Fruit fly (Drosophila melanogaster) whole organism, embryonic: ENCODE results near the gene TfIIA-S.

Experiments
- Abd-B ChIP-seq: fragments of 200-800 bp; sonication (Bioruptor generic); optimal IDR thresholded peaks from 2 replicates; lab custom pipeline; 2018; ENCODE audit warnings: missing biosample characterization, mild to moderate bottlenecking, missing genetic modification characterization, moderate library complexity
- CG10274 ChIP-seq: fragments of 200-800 bp; sonication (Bioruptor generic); optimal IDR thresholded peaks from 3 replicates; lab custom pipeline; 2017; ENCODE audit warnings: missing biosample characterization, mild to moderate bottlenecking, missing genetic modification characterization
- CG10959 ChIP-seq: fragments of 200-800 bp; sonication (Bioruptor generic); IDR thresholded peaks from 2 replicates; pipeline ENCODE4 v1.3.6; 2022; ENCODE audit warnings: missing biosample characterization, missing genetic modification characterization
- CG11723 ChIP-seq: fragments of 200-800 bp; sonication (Bioruptor generic); optimal IDR thresholded peaks from 2 replicates; lab custom pipeline; 2017; ENCODE audit warnings: missing biosample characterization, mild to moderate bottlenecking, missing genetic modification characterization
- CG12299 ChIP-seq: fragments of 200-800 bp; sonication (Bioruptor generic); optimal IDR thresholded peaks from 2 replicates; lab custom pipeline; 2018; ENCODE audit warnings: missing biosample characterization, mild to moderate bottlenecking, missing genetic modification characterization
- CG12391 ChIP-seq: fragments of 200-800 bp; sonication (Bioruptor generic); optimal IDR thresholded peaks from 3 replicates; lab custom pipeline; 2018; ENCODE audit warnings: missing biosample characterization, mild to moderate bottlenecking, missing genetic modification characterization, moderate library complexity
- CG13624 ChIP-seq: fragments of 200-800 bp; sonication (Bioruptor generic); optimal IDR thresholded peaks from 2 replicates; lab custom pipeline; 2016; ENCODE audit warnings: missing biosample characterization, missing genetic modification characterization
- CG14860 ChIP-seq: fragments of 200-800 bp; sonication (Bioruptor generic); IDR thresholded peaks from 3 replicates; pipeline ENCODE4 v1.3.6; 2022; ENCODE audit warnings: missing biosample characterization, missing genetic modification characterization; ENCODE audit not compliant: partially characterized antibody
- CG1529 ChIP-seq: fragments of 200-800 bp; sonication (Bioruptor generic); optimal IDR thresholded peaks from 3 replicates; lab custom pipeline; 2018; ENCODE audit warnings: missing biosample characterization, missing genetic modification characterization
- CG17359 ChIP-seq: fragments of 200-800 bp; sonication (Bioruptor generic); optimal IDR thresholded peaks from 3 replicates; lab custom pipeline; 2018; ENCODE audit warnings: missing biosample characterization, mild to moderate bottlenecking, missing genetic modification characterization, moderate library complexity
- CG17568 ChIP-seq: fragments of 200-800 bp; sonication (Bioruptor generic); optimal IDR thresholded peaks from 2 replicates; lab custom pipeline; 2018; ENCODE audit warnings: missing biosample characterization, mild to moderate bottlenecking, missing genetic modification characterization, moderate library complexity
- CG1792 ChIP-seq: fragments of 200-800 bp; sonication (Bioruptor generic); optimal IDR thresholded peaks from 2 replicates; lab custom pipeline; 2016; ENCODE audit warnings: missing biosample characterization, missing genetic modification characterization
- CG30403 ChIP-seq: fragments of 200-800 bp; sonication (Bioruptor generic); optimal IDR thresholded peaks from 3 replicates; lab custom pipeline; 2016; ENCODE audit warnings: missing biosample characterization, missing genetic modification characterization
- CG31441 ChIP-seq: fragments of 200-800 bp; sonication (Bioruptor generic); IDR thresholded peaks from 2 replicates; pipeline ENCODE4 v1.3.6; 2022; ENCODE audit warnings: missing biosample characterization, missing genetic modification characterization
- CG34422 ChIP-seq: fragments of 200-800 bp; sonication (Bioruptor generic); IDR thresholded peaks from 3 replicates; pipeline ENCODE4 v1.3.6; 2022; ENCODE audit warnings: missing biosample characterization, missing genetic modification characterization
- CG6654 ChIP-seq: fragments of 200-800 bp; sonication (Bioruptor generic); optimal IDR thresholded peaks from 2 replicates; lab custom pipeline; 2017; ENCODE audit warnings: missing biosample characterization, mild to moderate bottlenecking, missing genetic modification characterization
- CG7556 ChIP-seq: fragments of 200-800 bp; sonication (Bioruptor generic); optimal IDR thresholded peaks from 2 replicates; lab custom pipeline; 2017; ENCODE audit warnings: missing biosample characterization, mild to moderate bottlenecking, missing genetic modification characterization
- CG9437 ChIP-seq: fragments of 200-800 bp; sonication (Bioruptor generic); optimal IDR thresholded peaks from 2 replicates; lab custom pipeline; 2018; ENCODE audit warnings: missing biosample characterization, mild to moderate bottlenecking, missing genetic modification characterization
- CG9727 ChIP-seq: fragments of 200-800 bp; sonication (Bioruptor generic); optimal IDR thresholded peaks from 3 replicates; lab custom pipeline; 2017; ENCODE audit warnings: missing biosample characterization, mild to moderate bottlenecking, missing genetic modification characterization
- CG9817 ChIP-seq: fragments of 200-800 bp; sonication (Bioruptor generic); optimal IDR thresholded peaks from 2 replicates; lab custom pipeline; 2018; ENCODE audit warnings: missing biosample characterization, mild to moderate bottlenecking, missing genetic modification characterization, moderate library complexity
- Deaf1 ChIP-seq: fragments of 200-800 bp; optimal IDR thresholded peaks from 3 replicates; lab custom pipeline; 2019; ENCODE audit warnings: missing biosample characterization, mild to moderate bottlenecking, missing genetic modification characterization, moderate library complexity
- Dfd ChIP-seq, 2 experiments: fragments of >200 bp; optimal IDR thresholded peaks; 2 replicates each; lab custom pipeline; 2017; ENCODE audit warnings: missing biosample characterization in 2 of 2, missing genetic modification characterization in 2 of 2
- Dll ChIP-seq: fragments of 200-800 bp; sonication (Bioruptor generic); IDR thresholded peaks from 4 replicates; pipeline ENCODE4 v1.3.6; 2022; ENCODE audit warnings: missing biosample characterization, missing genetic modification characterization; ENCODE audit not compliant: partially characterized antibody
- E2f1 ChIP-seq: fragments of 200-800 bp; sonication (Bioruptor generic); IDR thresholded peaks from 2 replicates; pipeline ENCODE4 v1.3.6; 2022; ENCODE audit warnings: missing biosample characterization, missing genetic modification characterization
- Fer3 ChIP-seq: fragments of 200-800 bp; sonication (Bioruptor generic); optimal IDR thresholded peaks from 2 replicates; lab custom pipeline; 2018; ENCODE audit warnings: missing biosample characterization, mild to moderate bottlenecking, missing genetic modification characterization, moderate library complexity
- H15 ChIP-seq: fragments of 200-800 bp; sonication (Bioruptor generic); IDR thresholded peaks from 3 replicates; pipeline ENCODE4 v1.3.6; 2022; ENCODE audit warnings: missing biosample characterization, missing genetic modification characterization
- MBD-R2 ChIP-seq: fragments of 200-800 bp; sonication (Bioruptor generic); IDR thresholded peaks from 2 replicates; pipeline ENCODE4 v1.3.6; 2022; ENCODE audit warnings: missing biosample characterization, missing genetic modification characterization
- Optix ChIP-seq: fragments of 200-800 bp; sonication (Bioruptor generic); IDR thresholded peaks from 3 replicates; pipeline ENCODE4 v1.3.6; 2022; ENCODE audit warnings: missing biosample characterization, missing genetic modification characterization
- Sox102F ChIP-seq: fragments of 200-800 bp; sonication (Bioruptor generic); optimal IDR thresholded peaks from 2 replicates; lab custom pipeline; 2018; ENCODE audit warnings: missing biosample characterization, mild to moderate bottlenecking, missing genetic modification characterization, moderate library complexity
- Spps ChIP-seq: fragments of 200-800 bp; sonication (Bioruptor generic); optimal IDR thresholded peaks from 2 replicates; lab custom pipeline; 2018; ENCODE audit warnings: missing biosample characterization, mild to moderate bottlenecking, missing genetic modification characterization
- ab ChIP-seq: fragments of 200-800 bp; sonication (Bioruptor generic); optimal IDR thresholded peaks from 2 replicates; lab custom pipeline; 2016; ENCODE audit warnings: missing biosample characterization, missing genetic modification characterization
- az2 ChIP-seq: fragments of 200-800 bp; sonication (Bioruptor generic); optimal IDR thresholded peaks from 3 replicates; lab custom pipeline; 2016; ENCODE audit warnings: missing biosample characterization, missing genetic modification characterization
- bcd ChIP-seq: fragments of 200-800 bp; sonication (Bioruptor generic); optimal IDR thresholded peaks from 2 replicates; lab custom pipeline; 2017; ENCODE audit warnings: missing biosample characterization, mild to moderate bottlenecking, missing genetic modification characterization
- caup ChIP-seq: fragments of 200-800 bp; sonication (Bioruptor generic); optimal IDR thresholded peaks from 3 replicates; lab custom pipeline; 2017; ENCODE audit warnings: missing biosample characterization, mild to moderate bottlenecking, missing genetic modification characterization, moderate library complexity; ENCODE audit not compliant: severe bottlenecking
- chm ChIP-seq: fragments of 200-800 bp; sonication (Bioruptor generic); IDR thresholded peaks from 2 replicates; pipeline ENCODE4 v1.3.6; 2022; ENCODE audit warnings: missing biosample characterization, missing genetic modification characterization
- dati ChIP-seq: fragments of 200-800 bp; sonication (Bioruptor generic); IDR thresholded peaks from 2 replicates; pipeline ENCODE4 v1.3.6; 2022; ENCODE audit warnings: missing biosample characterization, missing genetic modification characterization
- dmrt11E ChIP-seq: fragments of 200-800 bp; sonication (Bioruptor generic); optimal IDR thresholded peaks from 3 replicates; lab custom pipeline; 2018; ENCODE audit warnings: missing biosample characterization, mild to moderate bottlenecking, missing genetic modification characterization, moderate library complexity
- eve ChIP-seq, 2 experiments: fragments of >200 bp; optimal IDR thresholded peaks; 2 replicates each; lab custom pipeline; 2017; ENCODE audit warnings: missing biosample characterization in 2 of 2, missing genetic modification characterization in 2 of 2
- gcm ChIP-seq: fragments of 200-800 bp; sonication (Bioruptor generic); optimal IDR thresholded peaks from 2 replicates; lab custom pipeline; 2019; ENCODE audit warnings: missing biosample characterization, mild to moderate bottlenecking, missing genetic modification characterization, moderate library complexity
- ham ChIP-seq: fragments of 200-800 bp; sonication (Bioruptor generic); IDR thresholded peaks from 2 replicates; pipeline ENCODE4 v1.3.6; 2022; ENCODE audit warnings: missing biosample characterization, missing genetic modification characterization
- klu ChIP-seq: fragments of 200-800 bp; sonication (Bioruptor generic); IDR thresholded peaks from 2 replicates; pipeline ENCODE4 v1.3.6; 2022; ENCODE audit warnings: missing biosample characterization, missing genetic modification characterization
- luna ChIP-seq: fragments of 200-800 bp; sonication (Bioruptor generic); optimal IDR thresholded peaks from 2 replicates; lab custom pipeline; 2016; ENCODE audit warnings: missing biosample characterization, missing genetic modification characterization
- mld ChIP-seq: fragments of 200-800 bp; sonication (Bioruptor generic); IDR thresholded peaks from 3 replicates; pipeline ENCODE4 v1.3.6; 2022; ENCODE audit warnings: missing biosample characterization, missing genetic modification characterization; ENCODE audit not compliant: partially characterized antibody
- odd ChIP-seq: fragments of 200-800 bp; sonication (Bioruptor generic); optimal IDR thresholded peaks from 2 replicates; lab custom pipeline; 2017; ENCODE audit warnings: missing biosample characterization, mild to moderate bottlenecking, missing genetic modification characterization
- pb ChIP-seq: fragments of 200-800 bp; sonication (Bioruptor generic); optimal IDR thresholded peaks from 3 replicates; lab custom pipeline; 2016; ENCODE audit warnings: missing biosample characterization, missing genetic modification characterization
- pum ChIP-seq: fragments of 200-800 bp; sonication (Bioruptor generic); optimal IDR thresholded peaks from 2 replicates; lab custom pipeline; 2016; ENCODE audit warnings: missing biosample characterization, missing genetic modification characterization
- pzg ChIP-seq: fragments of 200-800 bp; sonication (Bioruptor generic); optimal IDR thresholded peaks from 3 replicates; lab custom pipeline; 2018; ENCODE audit warnings: missing biosample characterization, mild to moderate bottlenecking, missing genetic modification characterization, moderate library complexity
- slbo ChIP-seq: fragments of 200-800 bp; sonication (Bioruptor generic); IDR thresholded peaks from 2 replicates; pipeline ENCODE4 v1.3.6; 2022; ENCODE audit warnings: missing biosample characterization, missing genetic modification characterization
- trh ChIP-seq: fragments of 200-800 bp; sonication (Bioruptor generic); optimal IDR thresholded peaks from 2 replicates; lab custom pipeline; 2016; ENCODE audit warnings: missing biosample characterization, missing genetic modification characterization
- z ChIP-seq: fragments of 200-800 bp; sonication (Bioruptor generic); IDR thresholded peaks from 3 replicates; pipeline ENCODE4 v1.3.6; 2022; ENCODE audit warnings: missing biosample characterization, missing genetic modification characterization
- zen ChIP-seq: fragments of 200-800 bp; sonication (Bioruptor generic); optimal IDR thresholded peaks from 3 replicates; lab custom pipeline; 2018; ENCODE audit warnings: missing biosample characterization, mild to moderate bottlenecking, missing genetic modification characterization, moderate library complexity
- zfh1 ChIP-seq: fragments of 200-800 bp; sonication (Bioruptor generic); IDR thresholded peaks from 3 replicates; pipeline ENCODE4 v1.3.6; 2022; ENCODE audit warnings: missing biosample characterization, missing genetic modification characterization

Gene TfIIA-S

DNA sequence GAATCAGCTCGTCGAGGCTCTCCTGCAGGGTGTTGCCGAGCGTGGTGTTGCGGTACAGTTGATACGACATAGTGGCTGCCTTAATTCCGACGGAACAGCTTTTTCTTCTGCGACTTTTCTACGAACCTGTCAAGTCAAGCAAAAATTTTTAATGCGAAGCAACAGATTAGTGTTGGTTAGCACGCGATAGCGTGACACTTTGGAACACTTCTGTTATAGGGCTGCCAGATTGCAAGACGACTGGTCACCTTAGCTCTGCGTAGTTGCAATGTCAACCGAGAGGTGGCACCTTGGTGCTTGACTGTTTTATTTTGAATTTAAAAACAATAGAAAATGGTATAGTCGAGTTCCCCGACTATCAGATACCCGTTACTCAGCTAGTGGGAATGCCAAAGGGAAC lies at the start of gene TfIIA-S (continued):
- TF ChIP-seq CG30403 (GFP tag; lab: Kevin White, UChicago) (peak; percentile 80), CG14860 (GFP tag; lab: Robert Waterston, UW) (no peak), CG1792 (GFP tag; lab: Kevin White, UChicago) (peak; percentile 84), caup (GFP tag; lab: Kevin White, UChicago) (peak; percentile 89), CG10959 (no peak), CG9437 (GFP tag; lab: Kevin White, UChicago) (no peak), bcd (GFP tag; lab: Kevin White, UChicago) (peak; percentile 85), Optix (no peak), klu (GFP tag; lab: Robert Waterston, UW) (no peak), MBD-R2 (no peak), z (GFP tag; lab: Robert Waterston, UW) (no peak), CG34422 (no peak), pb (peak; percentile 79), CG17359 (tag; lab: Kevin White, UChicago) (peak; percentile 63), dati (GFP tag; lab: Robert Waterston, UW) (no peak), CG13624 (GFP tag; lab: Kevin White, UChicago) (peak; percentile 92), CG6654 (no peak), eve (GFP tag; optimal IDR thresholded peaks at IDR 0.05; lab: Kevin White, UChicago) (no peak), Deaf1 (tag; lab: Kevin White, UChicago) (no peak), Sox102F (no peak), gcm (no peak), CG17568 (GFP tag; lab: Kevin White, UChicago) (no peak), CG7556 (GFP tag; lab: Kevin White, UChicago) (peak; percentile 54), zen (tag; lab: Kevin White, UChicago) (peak; percentile 55), pzg (GFP tag; lab: Kevin White, UChicago) (peak; percentile 99), CG1529 (GFP tag; lab: Kevin White, UChicago) (no peak), Fer3 (tag; lab: Kevin White, UChicago) (peak; percentile 70), CG12391 (peak; percentile 72), CG31441 (GFP tag; lab: Robert Waterston, UW) (no peak), CG9727 (peak; percentile 54), CG9817 (tag; lab: Kevin White, UChicago) (peak; percentile 76), az2 (GFP tag; lab: Kevin White, UChicago) (peak; percentile 65), dmrt11E (tag; lab: Kevin White, UChicago) (peak; percentile 36), mld (no peak), slbo (GFP tag; lab: Robert Waterston, UW) (no peak), Spps (tag; lab: Kevin White, UChicago) (no peak), zfh1 (GFP tag; lab: Robert Waterston, UW) (no peak), odd (GFP tag; lab: Kevin White, UChicago) (no peak), CG11723 (GFP tag; lab: Kevin White, UChicago) (peak; percentile 52), ham (GFP tag; lab: Robert Waterston, UW) (no peak), ab (peak; percentile 30), Abd-B (GFP tag; lab: Kevin White, UChicago) (peak; percentile 62), pum (GFP tag; lab: Kevin White, UChicago) (peak; percentile 74), CG10274 (no peak), Dfd (GFP tag; optimal IDR thresholded peaks at IDR 0.05; lab: Kevin White, UChicago) (no peak), E2f1 (GFP tag; lab: Robert Waterston, UW) (no peak), CG12299 (no peak), chm (GFP tag; lab: Robert Waterston, UW) (no peak), luna (GFP tag; lab: Kevin White, UChicago) (peak; percentile 71), Dll (GFP tag; lab: Robert Waterston, UW) (no peak), H15 (no peak), trh (peak; percentile 64)
